Worm (Caenorhabditis elegans): ENCODE data around the gene btb-22.

ce11 chrII:3278634-3279033, 20.9 kb upstream of the btb-22 start, which contains the start of gene wht-4:
- TF ChIP-seq zag-1 (tag; optimal IDR thresholded peaks at IDR 0.05) (no peak), unc-62 (GFP tag; optimal IDR thresholded peaks at IDR 0.05 in 1 of 2) (peak in 1 of 2 experiments; percentile 62), unc-62 (tag; optimal IDR thresholded peaks at IDR 0.05) (no peak), unc-130 (GFP tag; optimal IDR thresholded peaks at IDR 0.05) (no peak), nhr-237 (tag; optimal IDR thresholded peaks at IDR 0.05) (no peak), nhr-11 (tag; optimal IDR thresholded peaks at IDR 0.05) (no peak), mes-2 (tag; optimal IDR thresholded peaks at IDR 0.05; ENCODE audit: poor library complexity, severe bottlenecking) (no peak), zfp-3 (GFP tag; conservative IDR thresholded peaks at IDR 0.05) (no peak), ceh-28 (tag; optimal IDR thresholded peaks at IDR 0.05) (no peak), nhr-10 (tag; optimal IDR thresholded peaks at IDR 0.05) (no peak), pqm-1 (tag; optimal IDR thresholded peaks at IDR 0.05) (no peak), F49E8.2 (tag; optimal IDR thresholded peaks at IDR 0.05; ENCODE audit: borderline replicate concordance) (no peak), hlh-30 (tag; optimal IDR thresholded peaks at IDR 0.05; ENCODE audit: insufficient read depth) (no peak), mep-1 (tag; optimal IDR thresholded peaks at IDR 0.05) (no peak), nhr-77 (tag; optimal IDR thresholded peaks at IDR 0.05) (no peak)
